Worm (Caenorhabditis elegans) whole organism, mixed stage, embryonic: ENCODE measurements around the gene dhs-21.

Source experiments
- M03D4.4 ChIP-seq: sonication (generic microtip); optimal IDR thresholded peaks from 2 replicates; lab custom pipeline; 2017; ENCODE audit warnings: mild to moderate bottlenecking, missing genetic modification characterization, missing compliant biosample characterization
- bed-3 ChIP-seq: fragments of 200-800 bp; sonication (Bioruptor generic); optimal IDR thresholded peaks from 3 replicates; lab custom pipeline; 2018; ENCODE audit warnings: mild to moderate bottlenecking, missing genetic modification characterization, moderate library complexity, missing compliant biosample characterization
- blmp-1 ChIP-seq: fragments of 150-350 bp; optimal IDR thresholded peaks from 2 replicates; lab custom pipeline; 2014; ENCODE audit warnings: missing biosample characterization, missing genetic modification characterization
- ceh-39 ChIP-seq: fragments of 150-350 bp; optimal IDR thresholded peaks from 2 replicates; lab custom pipeline; 2014; ENCODE audit warnings: missing biosample characterization, missing genetic modification characterization
- ceh-43 ChIP-seq: fragments of 200-800 bp; sonication (Bioruptor generic); optimal IDR thresholded peaks from 2 replicates; lab custom pipeline; 2018; ENCODE audit warnings: mild to moderate bottlenecking, missing genetic modification characterization, moderate library complexity, missing compliant biosample characterization
- ceh-83 ChIP-seq: fragments of 200-800 bp; sonication (Bioruptor generic); optimal IDR thresholded peaks from 2 replicates; lab custom pipeline; 2018; ENCODE audit warnings: mild to moderate bottlenecking, missing genetic modification characterization, missing compliant biosample characterization
- ces-1 ChIP-seq: fragments of 150-350 bp; optimal IDR thresholded peaks from 2 replicates; lab custom pipeline; 2014; ENCODE audit warnings: missing biosample characterization, missing genetic modification reagents, missing genetic modification characterization
- cnd-1 ChIP-seq: fragments of 200-800 bp; sonication (Bioruptor generic); optimal IDR thresholded peaks from 2 replicates; lab custom pipeline; 2018; ENCODE audit warnings: mild to moderate bottlenecking, missing genetic modification characterization, missing compliant biosample characterization
- drap-1 ChIP-seq: fragments of 200-800 bp; sonication (Bioruptor generic); optimal IDR thresholded peaks from 3 replicates; lab custom pipeline; 2018; ENCODE audit warnings: mild to moderate bottlenecking, missing genetic modification characterization, missing compliant biosample characterization
- elt-1 ChIP-seq: sonication (generic microtip); optimal IDR thresholded peaks from 2 replicates; lab custom pipeline; 2017; ENCODE audit warnings: missing genetic modification characterization, mild to moderate bottlenecking, missing compliant biosample characterization, antibody characterized with exemption, moderate library complexity, borderline replicate concordance; ENCODE audit not compliant: insufficient read depth
- elt-3 ChIP-seq: fragments of 150-350 bp; optimal IDR thresholded peaks from 2 replicates; lab custom pipeline; 2014; ENCODE audit warnings: missing biosample characterization, missing genetic modification characterization
- flh-1 ChIP-seq: fragments of 200-800 bp; sonication (Bioruptor generic); optimal IDR thresholded peaks from 2 replicates; lab custom pipeline; 2018; ENCODE audit warnings: mild to moderate bottlenecking, missing genetic modification characterization, moderate library complexity, missing compliant biosample characterization
- ham-2 ChIP-seq: fragments of 200-800 bp; sonication (Bioruptor generic); optimal IDR thresholded peaks from 2 replicates; lab custom pipeline; 2018; ENCODE audit warnings: mild to moderate bottlenecking, missing genetic modification characterization, missing compliant biosample characterization
- hlh-1 ChIP-seq: fragments of 150-350 bp; optimal IDR thresholded peaks from 2 replicates; lab custom pipeline; 2014; ENCODE audit warnings: missing biosample characterization, missing genetic modification reagents, missing genetic modification characterization
- lin-13 ChIP-seq: fragments of 150-350 bp; optimal IDR thresholded peaks from 2 replicates; lab custom pipeline; 2014; ENCODE audit warnings: missing biosample characterization, missing genetic modification characterization
- lin-32 ChIP-seq: fragments of 200-800 bp; sonication (Bioruptor generic); optimal IDR thresholded peaks from 2 replicates; lab custom pipeline; 2018; ENCODE audit warnings: mild to moderate bottlenecking, missing genetic modification characterization, missing compliant biosample characterization
- lsy-2 ChIP-seq: fragments of 150-350 bp; optimal IDR thresholded peaks from 2 replicates; lab custom pipeline; 2014; ENCODE audit warnings: missing biosample characterization, missing genetic modification characterization
- mab-5 ChIP-seq: fragments of 150-350 bp; optimal IDR thresholded peaks from 2 replicates; lab custom pipeline; 2014; ENCODE audit warnings: missing biosample characterization, missing genetic modification characterization
- mep-1 ChIP-seq: fragments of 150-350 bp; optimal IDR thresholded peaks from 2 replicates; lab custom pipeline; 2017; ENCODE audit warnings: missing biosample characterization, missing genetic modification reagents, missing genetic modification characterization, inconsistent platforms
- nhr-12 ChIP-seq: fragments of 150-350 bp; optimal IDR thresholded peaks from 2 replicates; lab custom pipeline; 2014; ENCODE audit warnings: missing biosample characterization, missing genetic modification characterization
- nhr-76 ChIP-seq: sonication (generic microtip); optimal IDR thresholded peaks from 2 replicates; lab custom pipeline; 2017; ENCODE audit warnings: missing biosample characterization, missing genetic modification characterization
- pha-4 ChIP-seq: fragments of 150-350 bp; optimal IDR thresholded peaks from 2 replicates; lab custom pipeline; 2018; ENCODE audit warnings: missing biosample characterization, missing genetic modification reagents, missing genetic modification characterization
- sem-2 ChIP-seq: fragments of 200-800 bp; sonication (Bioruptor generic); optimal IDR thresholded peaks from 2 replicates; lab custom pipeline; 2018; ENCODE audit warnings: mild to moderate bottlenecking, missing genetic modification characterization, missing compliant biosample characterization
- snpc-4 ChIP-seq: fragments of 150-350 bp; optimal IDR thresholded peaks from 2 replicates; lab custom pipeline; 2014; ENCODE audit warnings: missing biosample characterization, missing genetic modification characterization
- sptf-1 ChIP-seq: sonication (generic microtip); optimal IDR thresholded peaks from 2 replicates; lab custom pipeline; 2017; ENCODE audit warnings: mild to moderate bottlenecking, missing genetic modification characterization, moderate library complexity, missing compliant biosample characterization
- tbx-8 ChIP-seq: fragments of 200-800 bp; sonication (Bioruptor generic); optimal IDR thresholded peaks from 2 replicates; lab custom pipeline; 2018; ENCODE audit warnings: mild to moderate bottlenecking, missing genetic modification characterization, moderate library complexity, missing compliant biosample characterization
- unc-120 ChIP-seq: sonication (generic microtip); optimal IDR thresholded peaks from 2 replicates; lab custom pipeline; 2017; ENCODE audit warnings: missing genetic modification characterization, missing compliant biosample characterization; ENCODE audit not compliant: poor library complexity, severe bottlenecking
- unc-39 ChIP-seq: fragments of 150-350 bp; optimal IDR thresholded peaks from 2 replicates; lab custom pipeline; 2014; ENCODE audit warnings: missing biosample characterization, missing genetic modification characterization
- unc-62 ChIP-seq: fragments of 150-350 bp; optimal IDR thresholded peaks from 2 replicates; lab custom pipeline; 2014; ENCODE audit warnings: missing biosample characterization, missing genetic modification reagents, missing genetic modification characterization
- zip-8 ChIP-seq: fragments of 150-350 bp; optimal IDR thresholded peaks from 2 replicates; lab custom pipeline; 2014; ENCODE audit warnings: missing biosample characterization, missing genetic modification characterization
- ztf-11 ChIP-seq: fragments of 150-350 bp; optimal IDR thresholded peaks from 2 replicates; lab custom pipeline; 2014; ENCODE audit warnings: missing biosample characterization, missing genetic modification characterization

The dhs-21 gene

ce11 chrV:12719713-12720112, 13.7 kb downstream of the dhs-21 start, which contains the start of gene R11D1.7:
TSS of gene R11D1.7 (plus strand) at chrV:12720013.
- TF ChIP-seq ceh-83 (GFP tag; lab: Kevin White, UChicago), result no peak
- no peak for TF ChIP-seq hlh-1 (tag; lab: Kevin White, UChicago)
- TF ChIP-seq drap-1 (GFP tag; lab: Kevin White, UChicago), result no peak
- no peak for TF ChIP-seq nhr-76 (tag; lab: Kevin White, UChicago)
- TF ChIP-seq ces-1 (GFP tag; lab: Kevin White, UChicago), result no peak
- no peak for TF ChIP-seq lin-32 (GFP tag; lab: Kevin White, UChicago)
- TF ChIP-seq ceh-39, result no peak
- no peak for TF ChIP-seq nhr-12 (tag; lab: Kevin White, UChicago)
- TF ChIP-seq sptf-1, result no peak
- no peak for TF ChIP-seq mab-5 (tag; lab: Kevin White, UChicago)
- TF ChIP-seq unc-39 (tag; lab: Kevin White, UChicago), result no peak
- TF ChIP-seq M03D4.4 (tag; lab: Kevin White, UChicago), result no peak
- no peak for TF ChIP-seq pha-4
- TF ChIP-seq blmp-1 (tag; lab: Kevin White, UChicago), result no peak

ce11 chrV:12718622-12719021, 14.8 kb downstream of the dhs-21 start, which contains the start of gene str-181:
TSS of gene str-181 (minus strand) at chrV:12718722.
- TF ChIP-seq lsy-2 (tag; lab: Kevin White, UChicago) (no peak), ceh-39 (no peak), hlh-1 (tag; lab: Kevin White, UChicago) (no peak), nhr-76 (tag; lab: Kevin White, UChicago) (no peak), ceh-43 (GFP tag; lab: Kevin White, UChicago) (no peak), lin-13 (tag; lab: Kevin White, UChicago) (no peak), ztf-11 (tag; lab: Kevin White, UChicago) (no peak), M03D4.4 (tag; lab: Kevin White, UChicago) (no peak), ceh-83 (GFP tag; lab: Kevin White, UChicago) (no peak), sem-2 (GFP tag; lab: Kevin White, UChicago) (no peak), cnd-1 (tag; lab: Kevin White, UChicago) (no peak), elt-3 (no peak), zip-8 (tag; lab: Kevin White, UChicago) (no peak), flh-1 (no peak), drap-1 (GFP tag; lab: Kevin White, UChicago) (no peak)

ce11 chrV:12716447-12716846, 17.0 kb downstream of the dhs-21 start, which contains the start of gene str-178:
TSS of gene str-178 (minus strand) at chrV:12716547.
- no peak for TF ChIP-seq pha-4
- TF ChIP-seq unc-39 (tag; lab: Kevin White, UChicago), result no peak

ce11 chrV:12714120-12714519, 19.3 kb downstream of the dhs-21 start, which contains the start of gene R11D1.4:
TSS of gene R11D1.4 (minus strand) at chrV:12714220.
- no peak for TF ChIP-seq tbx-8 (GFP tag; lab: Kevin White, UChicago)
- no peak for TF ChIP-seq lin-13 (tag; lab: Kevin White, UChicago)
- TF ChIP-seq drap-1 (GFP tag; lab: Kevin White, UChicago), result no peak
- TF ChIP-seq lin-32 (GFP tag; lab: Kevin White, UChicago), result no peak
- TF ChIP-seq hlh-1 (tag; lab: Kevin White, UChicago), result no peak
- no peak for TF ChIP-seq ham-2 (GFP tag; lab: Kevin White, UChicago)
- TF ChIP-seq cnd-1 (tag; lab: Kevin White, UChicago), result no peak
- no peak for TF ChIP-seq ces-1 (GFP tag; lab: Kevin White, UChicago)
- no peak for TF ChIP-seq nhr-12 (tag; lab: Kevin White, UChicago)
- no peak for TF ChIP-seq zip-8 (tag; lab: Kevin White, UChicago)
- TF ChIP-seq ztf-11 (tag; lab: Kevin White, UChicago), result no peak
- no peak for TF ChIP-seq mep-1
- TF ChIP-seq, all 35 proteins: peak for 0

ce11 chrV:12711999-12712398, 21.4 kb downstream of the dhs-21 start, which contains the start of gene R11D1.3:
TSS of gene R11D1.3 (minus strand) at chrV:12712099.
- TF ChIP-seq sptf-1, result no peak
- no peak for TF ChIP-seq unc-62 (GFP tag; lab: Kevin White, UChicago)
- TF ChIP-seq unc-120 (tag; lab: Kevin White, UChicago), result no peak

ce11 chrV:12708305-12708704, 25.1 kb downstream of the dhs-21 start, which contains the start of gene R11D1.2:
TSS of gene R11D1.2 (plus strand) at chrV:12708605.
- TF ChIP-seq ztf-11 (tag; lab: Kevin White, UChicago) (no peak), mep-1 (no peak), ceh-43 (GFP tag; lab: Kevin White, UChicago) (no peak), ham-2 (GFP tag; lab: Kevin White, UChicago) (no peak), cnd-1 (tag; lab: Kevin White, UChicago) (no peak), lsy-2 (tag; lab: Kevin White, UChicago) (no peak), hlh-1 (tag; lab: Kevin White, UChicago) (no peak), unc-120 (tag; lab: Kevin White, UChicago) (no peak), unc-62 (GFP tag; lab: Kevin White, UChicago) (no peak), zip-8 (tag; lab: Kevin White, UChicago) (no peak), bed-3 (GFP tag; lab: Kevin White, UChicago) (no peak), sptf-1 (no peak), nhr-12 (tag; lab: Kevin White, UChicago) (no peak), snpc-4 (tag; lab: Kevin White, UChicago) (no peak), elt-1 (no peak), sem-2 (GFP tag; lab: Kevin White, UChicago) (no peak)
